Worm (Caenorhabditis elegans): ENCODE results near the gene srx-130.

srx-130 gene

DNA sequence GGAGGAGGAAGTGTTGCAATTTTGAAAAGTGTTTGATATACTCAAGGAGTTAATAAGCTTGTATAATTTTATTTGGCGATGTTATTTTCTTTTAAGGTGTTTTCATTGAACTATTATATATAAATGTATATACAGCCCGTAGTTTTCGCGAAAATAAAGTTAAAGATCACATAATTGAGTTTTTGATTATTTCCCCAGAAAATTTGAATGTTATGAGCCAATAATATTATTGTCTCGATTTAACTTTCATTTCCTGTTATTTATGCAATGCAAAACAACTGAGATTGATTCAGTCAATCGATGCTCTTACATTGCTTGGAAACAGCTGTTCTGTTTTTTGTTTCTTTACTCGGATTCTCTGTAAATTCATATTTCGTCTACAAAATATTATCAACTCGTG lies 5.1 kb downstream of the srx-130 start, which contains the start of gene srx-133:
srx-133 (plus strand) TSS at position 301 of the 400 bp plus-strand sequence.
- no peak for TF ChIP-seq sma-3 (GFP tag; optimal IDR thresholded peaks at IDR 0.05)
- no peak for TF ChIP-seq mdl-1 (tag; optimal IDR thresholded peaks at IDR 0.05)
- no peak for TF ChIP-seq egl-27 (tag; optimal IDR thresholded peaks at IDR 0.05)
- no peak for TF ChIP-seq dmd-4 (tag; optimal IDR thresholded peaks at IDR 0.05)
- no peak for TF ChIP-seq mbf-1 (tag; optimal IDR thresholded peaks at IDR 0.05)
- TF ChIP-seq lsy-2 (tag; optimal IDR thresholded peaks at IDR 0.05): no peak
- no peak for TF ChIP-seq gmeb-1 (tag; optimal IDR thresholded peaks at IDR 0.05)
- TF ChIP-seq ztf-1 (GFP tag; conservative IDR thresholded peaks at IDR 0.05): no peak
- no peak for TF ChIP-seq unc-62 (GFP tag; optimal IDR thresholded peaks at IDR 0.05)
- TF ChIP-seq crh-2 (tag; optimal IDR thresholded peaks at IDR 0.05): no peak
- TF ChIP-seq peb-1 (tag; optimal IDR thresholded peaks at IDR 0.05): no peak
- no peak for TF ChIP-seq ZK546.5 (tag; optimal IDR thresholded peaks at IDR 0.05)
- no peak for TF ChIP-seq nhr-10 (tag; optimal IDR thresholded peaks at IDR 0.05)
- no peak for TF ChIP-seq nhr-25 (tag; optimal IDR thresholded peaks at IDR 0.05)
- TF ChIP-seq lin-39 (tag; optimal IDR thresholded peaks at IDR 0.05): no peak
- TF ChIP-seq sem-4 (tag; optimal IDR thresholded peaks at IDR 0.05): no peak
- no peak for TF ChIP-seq blmp-1 (tag; optimal IDR thresholded peaks at IDR 0.05; ENCODE audit: insufficient read depth)
- TF ChIP-seq ama-1 (optimal IDR thresholded peaks at IDR 0.05): no peak

DNA sequence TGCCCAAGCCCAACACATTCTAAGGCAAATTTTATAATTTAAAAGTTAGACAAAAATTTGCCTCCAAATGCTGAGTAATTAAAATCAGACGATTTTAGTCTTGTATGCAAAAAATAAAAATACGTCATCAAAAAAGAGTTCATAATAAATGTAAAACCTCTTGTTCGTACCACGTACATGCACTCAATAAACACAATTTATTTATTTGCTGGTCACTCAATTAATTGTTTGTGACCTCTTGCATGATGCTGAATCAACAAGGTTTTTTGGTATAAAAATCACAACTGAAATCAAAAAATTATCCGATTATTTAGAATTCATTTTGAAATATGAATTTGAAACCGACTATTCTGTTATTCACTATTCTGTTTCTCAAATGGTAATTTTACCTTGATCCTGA lies 6.9 kb downstream of the srx-130 start, which contains the start of gene hpx-2:
hpx-2 (plus strand) TSS at position 301 of the 400 bp plus-strand sequence.
- TF ChIP-seq sma-9 (GFP tag; optimal IDR thresholded peaks at IDR 0.05): no peak
- no peak for TF ChIP-seq sma-9 (tag; optimal IDR thresholded peaks at IDR 0.05)
- no peak for TF ChIP-seq zag-1 (tag; optimal IDR thresholded peaks at IDR 0.05)
- no peak for TF ChIP-seq nhr-6 (tag; optimal IDR thresholded peaks at IDR 0.05)

DNA sequence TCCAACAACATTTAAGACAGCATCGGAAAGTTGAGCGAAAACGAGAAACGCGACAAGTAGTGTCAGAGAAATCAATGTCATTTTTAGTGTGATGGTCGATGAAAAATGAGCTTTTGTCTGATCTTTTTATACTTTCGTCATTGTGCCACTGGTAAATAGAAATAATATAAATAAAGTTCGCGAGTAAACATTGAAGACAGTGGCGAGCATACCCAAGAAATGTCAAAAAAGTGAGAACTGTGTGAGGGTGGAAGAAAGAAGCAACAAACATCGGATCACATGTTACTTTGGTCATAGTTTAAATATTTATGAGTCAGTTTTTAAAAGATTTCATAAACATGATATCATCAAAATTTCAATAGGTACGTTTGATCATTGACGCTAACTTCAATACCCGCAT lies 11.1 kb downstream of the srx-130 start, which contains the start of gene ttr-21:
ttr-21 (minus strand) TSS at position 100 of the 400 bp plus-strand sequence.
- TF ChIP-seq nhr-77 (tag; optimal IDR thresholded peaks at IDR 0.05) (no peak), ama-1 (optimal IDR thresholded peaks at IDR 0.05) (no peak), snpc-4 (tag; optimal IDR thresholded peaks at IDR 0.05) (no peak), F13H6.1 (tag; optimal IDR thresholded peaks at IDR 0.05) (peak; percentile 10), skn-1 (tag; optimal IDR thresholded peaks at IDR 0.05) (no peak), egl-27 (tag; optimal IDR thresholded peaks at IDR 0.05) (no peak)

DNA sequence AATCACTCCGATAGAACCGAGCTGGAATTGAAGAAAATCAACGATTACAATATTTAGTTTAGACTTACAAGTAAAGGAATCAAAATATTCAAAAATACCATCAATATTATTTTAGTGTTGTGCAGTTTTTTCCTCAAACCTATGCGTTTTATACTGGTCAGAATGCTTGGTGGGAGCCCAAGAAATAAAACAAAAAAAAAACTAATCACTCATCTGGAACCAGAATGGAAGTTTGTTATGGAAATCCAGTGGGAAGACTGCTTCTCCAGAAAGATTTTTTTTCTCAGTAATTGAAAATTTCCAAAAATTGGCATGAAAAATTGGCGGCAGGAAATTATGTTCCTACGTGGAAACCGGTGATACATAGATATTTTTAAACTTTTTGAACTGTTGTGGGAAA lies 13.1 kb downstream of the srx-130 start, which contains the start of gene srx-134:
srx-134 (minus strand) TSS at position 101 of the 400 bp plus-strand sequence.
- TF ChIP-seq blmp-1 (tag; optimal IDR thresholded peaks at IDR 0.05; ENCODE audit: insufficient read depth) (no peak), mab-5 (tag; optimal IDR thresholded peaks at IDR 0.05) (no peak), ztf-4 (tag; optimal IDR thresholded peaks at IDR 0.05) (no peak), elt-1 (tag; optimal IDR thresholded peaks at IDR 0.05) (no peak), Y55F3AM.14 (GFP tag; optimal IDR thresholded peaks at IDR 0.05) (no peak), dmd-4 (tag; optimal IDR thresholded peaks at IDR 0.05) (no peak)

DNA sequence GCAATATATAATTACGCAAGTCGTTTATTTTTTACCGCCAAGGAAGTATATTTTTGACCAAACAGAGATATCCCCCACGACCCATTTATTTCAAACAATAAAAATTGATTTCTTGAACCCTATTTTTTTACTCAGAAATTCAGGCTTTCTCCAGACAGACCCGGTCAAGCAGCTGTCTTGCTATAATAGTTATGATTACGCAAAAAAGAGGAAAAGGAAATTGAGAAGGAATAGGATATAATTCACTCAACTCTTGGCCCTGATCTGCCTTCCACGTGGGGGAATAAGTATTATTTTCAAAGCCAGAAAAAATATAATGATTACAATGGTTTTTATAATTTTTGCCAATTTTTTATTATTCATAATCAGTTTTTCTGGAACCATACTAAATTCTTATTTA lies 13.9 kb downstream of the srx-130 start, which contains the start of gene srx-136:
srx-136 (plus strand) TSS at position 301 of the 400 bp plus-strand sequence.
- TF ChIP-seq peb-1 (tag; optimal IDR thresholded peaks at IDR 0.05): no peak
- no peak for TF ChIP-seq nhr-23 (tag; optimal IDR thresholded peaks at IDR 0.05)
- TF ChIP-seq ama-1 (optimal IDR thresholded peaks at IDR 0.05): no peak
- no peak for TF ChIP-seq nhr-6 (tag; optimal IDR thresholded peaks at IDR 0.05)

DNA sequence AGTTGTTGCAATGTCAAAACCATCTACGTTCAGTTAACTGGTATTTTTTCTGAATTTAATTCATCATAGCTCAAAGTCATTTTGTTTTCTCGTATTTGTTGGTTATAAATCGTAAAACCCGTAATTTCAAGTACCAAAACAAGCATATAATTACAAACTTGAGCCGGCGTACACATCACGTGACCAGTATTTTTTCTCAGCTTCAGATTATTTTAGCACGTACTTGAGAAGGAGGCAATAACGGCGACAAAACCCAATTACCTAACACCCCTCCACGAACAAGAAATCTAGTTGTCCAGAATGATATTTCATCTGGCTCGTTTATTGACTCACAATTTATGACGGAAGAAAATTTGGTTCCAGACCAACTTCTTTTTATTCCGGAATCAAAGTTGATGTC lies 15.7 kb downstream of the srx-130 start, which contains the start of gene srx-135:
srx-135 (plus strand) TSS at position 301 of the 400 bp plus-strand sequence.
- TF ChIP-seq ZK546.5 (tag; optimal IDR thresholded peaks at IDR 0.05) (no peak), snpc-4 (tag; optimal IDR thresholded peaks at IDR 0.05) (no peak), dmd-4 (tag; optimal IDR thresholded peaks at IDR 0.05) (no peak), ztf-4 (tag; optimal IDR thresholded peaks at IDR 0.05) (no peak), F13H6.1 (tag; optimal IDR thresholded peaks at IDR 0.05) (no peak), unc-55 (GFP tag; optimal IDR thresholded peaks at IDR 0.05) (no peak), peb-1 (tag; optimal IDR thresholded peaks at IDR 0.05) (no peak), aly-2 (tag; optimal IDR thresholded peaks at IDR 0.05) (no peak), unc-62 (GFP tag; optimal IDR thresholded peaks at IDR 0.05) (no peak), sem-4 (tag; optimal IDR thresholded peaks at IDR 0.05) (no peak), nhr-23 (tag; optimal IDR thresholded peaks at IDR 0.05) (no peak), nhr-25 (tag; optimal IDR thresholded peaks at IDR 0.05) (no peak), gmeb-1 (tag; optimal IDR thresholded peaks at IDR 0.05) (no peak), egl-27 (tag; optimal IDR thresholded peaks at IDR 0.05) (no peak), elt-1 (tag; optimal IDR thresholded peaks at IDR 0.05) (no peak), nhr-21 (tag; optimal IDR thresholded peaks at IDR 0.05) (no peak), ztf-1 (GFP tag; conservative IDR thresholded peaks at IDR 0.05) (no peak), unc-39 (tag; optimal IDR thresholded peaks at IDR 0.05) (no peak), Y55F3AM.14 (GFP tag; optimal IDR thresholded peaks at IDR 0.05) (no peak)

Measured in whole organism, L2 larva.